Worm (Caenorhabditis elegans) whole organism, L4/young adult: ENCODE measurements around the gene M05D6.8.
A peak's percentile ranks its signal among the peaks of the same experiment; 100 is the strongest.

Experiments used
- W03F9.2 ChIP-seq: fragments of 150-350 bp; optimal IDR thresholded peaks from 2 replicates; lab custom pipeline; 2014; ENCODE audit warnings: missing biosample characterization, missing genetic modification characterization
- dao-5 ChIP-seq: sonication (generic microtip); optimal IDR thresholded peaks from 2 replicates; lab custom pipeline; 2016; ENCODE audit warnings: missing genotype, missing genetic modification characterization, moderate library complexity, missing compliant biosample characterization
- him-1 ChIP-seq: sonication (generic microtip); optimal IDR thresholded peaks from 2 replicates; lab custom pipeline; 2016; ENCODE audit warnings: missing genotype, missing genetic modification reagents, missing genetic modification characterization, missing compliant biosample characterization

Gene M05D6.8

DNA sequence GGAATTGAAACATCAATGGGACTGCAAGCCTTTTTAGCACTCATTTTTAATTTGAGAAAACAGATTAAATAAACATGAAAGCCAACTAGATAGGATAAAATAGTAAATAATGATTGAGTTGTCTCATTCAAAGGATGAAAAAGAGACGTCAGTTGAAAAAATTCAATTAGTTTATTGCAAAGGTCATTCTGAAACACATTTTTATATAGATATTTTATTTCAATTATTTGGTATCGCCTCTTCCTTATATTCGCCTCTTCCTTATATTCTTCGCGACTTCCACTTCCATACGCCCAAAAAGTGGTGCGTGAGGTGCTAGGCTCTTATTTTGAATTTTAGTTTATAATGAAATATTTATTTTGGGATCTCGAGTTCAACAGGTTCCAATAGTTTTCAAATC is 36.0 kb downstream of the M05D6.8 start, which contains the start of gene acp-4:
acp-4 (minus strand) TSS at position 101 of the 400 bp plus-strand sequence.
- no peak for TF ChIP-seq W03F9.2 (tag; lab: Kevin White, UChicago)

DNA sequence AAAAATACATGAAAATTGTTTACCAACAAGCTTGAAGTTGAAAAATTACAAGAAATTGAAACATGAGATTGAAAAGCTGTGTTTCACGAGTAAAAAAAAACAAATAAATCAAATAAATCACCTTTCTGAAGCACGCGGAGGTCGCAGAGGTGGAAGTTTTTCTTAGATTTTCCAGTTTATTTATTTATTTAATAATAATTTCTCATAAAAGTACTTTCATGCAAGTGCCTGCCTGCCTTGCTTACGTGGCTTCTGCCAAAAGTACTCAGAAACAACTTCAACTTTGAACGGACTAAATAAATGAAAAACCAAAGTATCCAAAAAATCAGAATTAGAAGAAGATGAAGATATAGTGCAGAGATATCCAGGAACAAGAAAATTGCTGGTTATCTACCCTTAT is 39.1 kb downstream of the M05D6.8 start, which contains the start of gene acp-2:
acp-2 (minus strand) TSS at position 101 of the 400 bp plus-strand sequence.
- TF ChIP-seq W03F9.2 (tag; lab: Kevin White, UChicago) = no peak
- TF ChIP-seq him-1 (tag; lab: Kevin White, UChicago) = no peak
- no peak for TF ChIP-seq dao-5 (tag; lab: Kevin White, UChicago)

DNA sequence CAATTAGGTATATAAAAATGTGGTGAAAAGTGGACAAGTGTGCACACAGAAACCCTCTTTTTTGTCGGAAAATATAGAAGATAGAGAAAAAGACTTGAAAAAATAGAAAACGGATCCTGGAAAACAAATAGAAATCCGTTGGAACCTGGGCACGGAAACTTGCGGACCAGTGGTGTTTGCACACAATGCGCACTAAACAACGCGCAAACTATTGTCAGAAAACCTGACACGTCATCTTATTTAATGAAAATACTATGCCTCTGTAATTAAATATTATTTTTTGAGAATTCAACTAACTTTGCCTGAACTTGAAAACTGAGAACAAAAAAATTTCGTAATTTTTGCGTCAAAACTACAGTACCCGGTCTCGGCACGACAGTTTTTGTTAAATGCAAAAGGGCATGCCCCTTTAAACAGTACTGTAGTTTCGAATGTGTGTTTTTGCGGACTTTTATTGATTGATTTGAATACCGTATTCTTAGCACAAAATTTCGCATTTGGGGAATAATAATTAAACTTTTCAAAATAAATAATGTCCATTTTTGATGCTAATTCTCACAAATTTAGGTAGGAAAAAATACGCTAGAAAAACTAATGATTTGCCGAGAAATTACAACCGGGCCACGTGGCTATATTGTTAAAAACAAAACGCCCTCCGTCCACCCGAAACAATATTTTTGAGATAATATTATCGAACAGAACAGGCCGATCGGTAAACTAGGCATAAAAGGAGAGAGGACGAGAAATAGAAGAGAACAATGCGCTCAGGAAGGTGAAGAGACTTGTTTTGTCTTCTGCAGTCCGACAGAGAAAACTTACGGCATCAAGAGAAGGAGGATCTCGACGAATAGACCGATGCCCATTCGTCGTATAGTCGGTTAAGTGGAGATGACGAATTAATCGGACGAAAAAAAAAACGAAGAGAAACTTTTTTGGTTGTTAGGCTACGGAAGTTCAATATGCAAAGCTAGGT is 41.8 kb downstream of the M05D6.8 start:
- peak; percentile 31 for TF ChIP-seq W03F9.2 (tag; lab: Kevin White, UChicago)
- TF ChIP-seq him-1 (tag; lab: Kevin White, UChicago) = no peak

DNA sequence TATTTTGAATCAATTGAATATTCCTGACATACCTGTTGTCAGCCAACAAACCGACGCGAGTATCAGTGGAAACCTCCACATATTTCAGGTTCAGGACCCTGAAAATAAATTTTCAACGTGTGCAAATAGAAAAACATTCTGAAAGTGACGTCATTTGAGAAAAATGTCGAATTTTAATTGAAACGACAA is 42.4 kb downstream of the M05D6.8 start, which contains the start of gene F14E5.2:
F14E5.2 (minus strand) TSS at position 101 of the 189 bp plus-strand sequence.
- TF ChIP-seq W03F9.2 (tag; lab: Kevin White, UChicago) (no peak), him-1 (tag; lab: Kevin White, UChicago) (no peak), dao-5 (tag; lab: Kevin White, UChicago) (no peak)

DNA sequence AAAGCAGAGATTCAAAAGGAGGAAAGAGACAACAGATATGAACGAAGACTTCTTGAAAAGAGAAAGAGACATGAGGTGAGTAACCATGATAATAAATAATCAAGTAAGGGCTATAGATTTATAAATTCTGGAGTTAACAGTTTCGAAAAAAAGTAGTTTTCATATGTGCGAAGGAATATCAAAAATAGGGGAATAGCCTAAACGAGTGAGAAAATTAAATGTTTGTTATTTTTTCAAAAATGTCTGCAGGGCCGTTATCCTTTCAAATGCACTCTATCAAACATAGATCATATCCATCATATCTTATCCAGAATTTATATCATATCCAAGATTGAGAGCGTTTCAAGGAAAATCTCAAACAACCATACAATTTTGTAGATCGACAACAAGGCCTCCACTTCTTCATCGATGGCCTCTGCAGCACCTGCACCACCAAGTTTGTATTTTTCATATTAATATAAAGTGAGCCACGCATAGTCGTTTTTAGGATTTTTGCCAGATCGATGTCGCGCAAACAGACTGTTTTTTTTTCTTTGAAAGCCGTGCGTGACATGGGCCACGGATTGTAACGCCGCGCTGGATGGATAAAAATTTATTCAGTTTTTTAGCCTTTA is 50.2 kb downstream of the M05D6.8 start:
- no peak for TF ChIP-seq him-1 (tag; lab: Kevin White, UChicago)
- no peak for TF ChIP-seq W03F9.2 (tag; lab: Kevin White, UChicago)
- TF ChIP-seq dao-5 (tag; lab: Kevin White, UChicago) = no peak
